Fruit fly (Drosophila melanogaster): ENCODE data around the gene Cht5.

Gene Cht5

DNA sequence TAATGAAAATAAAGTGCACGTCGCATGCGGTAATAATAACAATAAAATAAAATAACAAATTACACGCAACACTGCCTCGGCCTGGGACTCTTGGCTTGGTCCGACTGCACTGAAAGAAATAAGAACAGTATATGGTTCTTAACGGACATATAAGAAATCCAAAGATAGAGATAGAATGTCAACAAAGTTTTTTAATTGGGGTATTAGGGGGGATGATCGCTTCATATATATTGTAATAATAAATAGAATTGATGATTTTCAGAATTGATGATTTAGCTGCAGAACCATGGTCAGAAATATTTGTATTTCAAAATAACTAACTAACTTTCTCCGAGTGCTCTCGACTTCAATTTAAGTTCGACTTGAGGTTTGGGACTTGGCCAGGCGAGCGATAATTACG is 28.7 kb downstream of the Cht5 start (continued):
- peak; percentile 45 for TF ChIP-seq net (GFP tag; optimal IDR thresholded peaks at IDR 0.05)
- peak; percentile 88 for TF ChIP-seq esn (GFP tag; optimal IDR thresholded peaks at IDR 0.05)
- no peak for TF ChIP-seq CG1621 (tag; optimal IDR thresholded peaks at IDR 0.05)
- TF ChIP-seq CG3919 (GFP tag; optimal IDR thresholded peaks at IDR 0.05): peak; percentile 80
- peak; percentile 74 for TF ChIP-seq CG6276 (GFP tag; optimal IDR thresholded peaks at IDR 0.05)
- no peak for TF ChIP-seq spab (GFP tag; optimal IDR thresholded peaks at IDR 0.05)
- no peak for TF ChIP-seq CG3032 (tag; optimal IDR thresholded peaks at IDR 0.05)

DNA sequence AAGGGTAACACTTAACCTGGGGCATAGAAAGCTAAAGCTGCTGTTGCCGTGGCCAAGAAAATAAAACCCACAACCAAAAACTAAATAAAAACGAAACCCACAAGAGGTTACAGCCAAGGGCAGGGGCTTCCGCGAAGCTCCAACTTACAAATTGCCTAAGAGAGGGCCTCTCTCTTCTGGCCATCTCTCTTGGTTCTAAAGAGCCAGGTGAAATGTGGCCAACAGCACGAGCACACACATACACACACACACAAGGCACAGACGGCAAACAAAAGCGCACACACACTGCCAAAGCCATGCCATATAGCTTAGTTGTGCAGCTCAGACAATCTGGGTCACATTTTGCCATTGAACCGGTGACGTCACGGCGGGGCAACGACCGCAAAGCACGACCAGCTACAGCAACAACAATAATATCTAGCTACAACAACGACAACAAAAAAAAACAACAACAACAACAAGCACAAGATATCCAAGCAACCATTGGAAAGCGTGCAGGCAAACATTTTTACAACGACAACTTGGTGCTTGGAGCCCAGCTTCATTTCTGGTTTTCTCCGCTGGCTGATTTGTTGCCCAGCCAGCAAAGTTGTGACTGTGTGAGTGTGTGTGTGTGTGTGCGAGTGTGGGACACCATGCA is 29.4 kb downstream of the Cht5 start:
- TF ChIP-seq spab (GFP tag; optimal IDR thresholded peaks at IDR 0.05): no peak
- peak; percentile 6 for TF ChIP-seq Lpt (GFP tag; optimal IDR thresholded peaks at IDR 0.05)
- no peak for TF ChIP-seq Sox14 (GFP tag; optimal IDR thresholded peaks at IDR 0.05)
- TF ChIP-seq CG4318 (GFP tag; optimal IDR thresholded peaks at IDR 0.05): no peak
- no peak for TF ChIP-seq fd59A (GFP tag; optimal IDR thresholded peaks at IDR 0.05)
- no peak for TF ChIP-seq fd85E (GFP tag; optimal IDR thresholded peaks at IDR 0.05)
- TF ChIP-seq fkh (GFP tag; optimal IDR thresholded peaks at IDR 0.05): peak; percentile 1

DNA sequence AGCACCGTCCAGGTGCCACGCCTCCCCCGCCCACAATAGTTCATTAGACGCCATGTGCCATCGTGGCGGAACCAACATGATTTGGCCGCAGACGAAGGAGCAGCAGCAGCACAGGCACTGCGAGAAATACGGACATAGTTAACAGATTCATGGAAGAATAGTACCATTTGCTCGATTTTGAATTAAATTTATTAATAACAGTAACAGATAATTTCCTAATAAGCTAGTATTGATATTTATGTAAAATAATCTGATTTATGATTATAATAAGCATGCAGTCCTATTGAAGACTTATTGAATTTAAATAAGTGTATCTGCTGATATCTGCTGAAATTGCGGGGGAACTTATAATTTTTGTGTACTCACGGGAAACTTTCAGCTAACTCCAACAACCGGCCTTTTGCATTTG is 29.9 kb downstream of the Cht5 start:
- TF ChIP-seq CG8119 (GFP tag; IDR thresholded peaks at IDR 0.05): peak; percentile 82
- TF ChIP-seq Smox (GFP tag; optimal IDR thresholded peaks at IDR 0.05): no peak
- peak; percentile 54 for TF ChIP-seq dac (GFP tag; optimal IDR thresholded peaks at IDR 0.05)
- peak; percentile 0 for TF ChIP-seq CG31627 (GFP tag; optimal IDR thresholded peaks at IDR 0.05)
- no peak for TF ChIP-seq Met (GFP tag; optimal IDR thresholded peaks at IDR 0.05)
- no peak for TF ChIP-seq Ets21C (GFP tag; optimal IDR thresholded peaks at IDR 0.05)
- no peak; the same call in 2 of the 3 replicates for TF ChIP-seq CG6163 (GFP tag; IDR thresholded peaks at IDR 0.05)
- no peak for TF ChIP-seq vri (GFP tag; optimal IDR thresholded peaks at IDR 0.05)
- TF ChIP-seq CG1621 (tag; optimal IDR thresholded peaks at IDR 0.05): no peak
- no peak for TF ChIP-seq CG3032 (tag; optimal IDR thresholded peaks at IDR 0.05)
- TF ChIP-seq CG4318 (GFP tag; optimal IDR thresholded peaks at IDR 0.05): peak; percentile 68
- no peak for TF ChIP-seq Hr38 (GFP tag; optimal IDR thresholded peaks at IDR 0.05)
- no peak for TF ChIP-seq Eip75B (GFP tag; optimal IDR thresholded peaks at IDR 0.05)
- TF ChIP-seq CG11902 (GFP tag; optimal IDR thresholded peaks at IDR 0.05): no peak
- TF ChIP-seq esn (GFP tag; optimal IDR thresholded peaks at IDR 0.05): no peak
- TF ChIP-seq fd85E (GFP tag; optimal IDR thresholded peaks at IDR 0.05): no peak
- TF ChIP-seq CG15336 (GFP tag; IDR thresholded peaks at IDR 0.05): peak; percentile 81
- TF ChIP-seq CG3919 (GFP tag; optimal IDR thresholded peaks at IDR 0.05): peak; percentile 60
- peak; percentile 66 for TF ChIP-seq eg (GFP tag; IDR thresholded peaks at IDR 0.05)
- no peak for TF ChIP-seq cyc (GFP tag; optimal IDR thresholded peaks at IDR 0.05)
- no peak for TF ChIP-seq CG10669 (GFP tag; optimal IDR thresholded peaks at IDR 0.05)
- no peak for TF ChIP-seq CG11294 (GFP tag; IDR thresholded peaks at IDR 0.05)
- TF ChIP-seq CG6854 (GFP tag; optimal IDR thresholded peaks at IDR 0.05): no peak
- TF ChIP-seq Sox102F (GFP tag; optimal IDR thresholded peaks at IDR 0.05): no peak
- peak; percentile 15 for TF ChIP-seq acj6 (GFP tag; optimal IDR thresholded peaks at IDR 0.05)
- TF ChIP-seq CG6808 (GFP tag; optimal IDR thresholded peaks at IDR 0.05): no peak
- TF ChIP-seq CG6792 (GFP tag; optimal IDR thresholded peaks at IDR 0.05): no peak
- TF ChIP-seq Hr4 (GFP tag; optimal IDR thresholded peaks at IDR 0.05): peak; percentile 84
- TF ChIP-seq lz (GFP tag; optimal IDR thresholded peaks at IDR 0.05): no peak
- TF ChIP-seq CG16779 (tag; optimal IDR thresholded peaks at IDR 0.05): no peak
- peak in 1 of 2 experiments; percentile 56 for TF ChIP-seq salr (GFP tag; optimal IDR thresholded peaks at IDR 0.05)
- peak; percentile 20 for TF ChIP-seq Sox14 (GFP tag; optimal IDR thresholded peaks at IDR 0.05)
- TF ChIP-seq OdsH (GFP tag; optimal IDR thresholded peaks at IDR 0.05): peak; percentile 45
- TF ChIP-seq Gug (GFP tag; IDR thresholded peaks at IDR 0.05): peak; percentile 51
- TF ChIP-seq pdm3 (GFP tag; optimal IDR thresholded peaks at IDR 0.05): peak; percentile 38
- TF ChIP-seq Hr39 (GFP tag; optimal IDR thresholded peaks at IDR 0.05): no peak
- no peak for TF ChIP-seq spab (GFP tag; optimal IDR thresholded peaks at IDR 0.05)
- peak; percentile 79 for TF ChIP-seq CG6276 (GFP tag; optimal IDR thresholded peaks at IDR 0.05)
- TF ChIP-seq achi (GFP tag; optimal IDR thresholded peaks at IDR 0.05): peak; percentile 32
- TF ChIP-seq CG10631 (GFP tag; optimal IDR thresholded peaks at IDR 0.05): peak; percentile 45
- no peak for TF ChIP-seq ss (GFP tag; optimal IDR thresholded peaks at IDR 0.05)
- TF ChIP-seq Eip78C (GFP tag): peak; percentile 83
- no peak for TF ChIP-seq CG8632 (GFP tag; optimal IDR thresholded peaks at IDR 0.05)

Measured in whole organism, prepupa.